Fruit fly (Drosophila melanogaster) whole organism, prepupa: ENCODE measurements around the gene CG16781.

Source experiments
- Blimp-1 ChIP-seq: fragments of 200-800 bp; sonication (Bioruptor generic); optimal IDR thresholded peaks from 3 replicates; lab custom pipeline; 2017; ENCODE audit warnings: missing biosample characterization, missing genetic modification characterization, mild to moderate bottlenecking, moderate library complexity, missing genetic modification reagents
- CG10631 ChIP-seq: fragments of 200-800 bp; sonication (Bioruptor generic); optimal IDR thresholded peaks from 2 replicates; lab custom pipeline; 2016; ENCODE audit warnings: missing biosample characterization, missing genetic modification characterization
- CG10669 ChIP-seq: fragments of 200-800 bp; sonication (Bioruptor generic); optimal IDR thresholded peaks from 3 replicates; lab custom pipeline; 2018; ENCODE audit warnings: missing biosample characterization, mild to moderate bottlenecking, missing genetic modification characterization, moderate library complexity
- CG11294 ChIP-seq: fragments of 200-800 bp; sonication (Bioruptor generic); IDR thresholded peaks from 2 replicates; pipeline ENCODE4 v1.3.6; 2022; ENCODE audit warnings: missing biosample characterization, missing genetic modification characterization
- CG11762 ChIP-seq: fragments of 200-800 bp; sonication (Bioruptor generic); optimal IDR thresholded peaks from 3 replicates; lab custom pipeline; 2016; ENCODE audit warnings: missing biosample characterization, missing genetic modification characterization; ENCODE audit not compliant: insufficient read depth
- CG11902 ChIP-seq: fragments of 200-800 bp; sonication (Bioruptor generic); optimal IDR thresholded peaks from 3 replicates; lab custom pipeline; 2016; ENCODE audit warnings: missing biosample characterization, missing genetic modification characterization
- CG15336 ChIP-seq: fragments of 200-800 bp; sonication (Bioruptor generic); IDR thresholded peaks from 2 replicates; pipeline ENCODE4 v1.3.6; 2022; ENCODE audit warnings: missing biosample characterization, missing genetic modification characterization
- CG1621 ChIP-seq: fragments of 200-800 bp; sonication (Bioruptor generic); optimal IDR thresholded peaks from 3 replicates; lab custom pipeline; 2018; ENCODE audit warnings: missing biosample characterization, mild to moderate bottlenecking, missing genetic modification characterization
- CG3032 ChIP-seq: fragments of 200-800 bp; optimal IDR thresholded peaks from 2 replicates; lab custom pipeline; 2019; ENCODE audit warnings: missing biosample characterization, mild to moderate bottlenecking, missing genetic modification characterization, moderate library complexity
- CG34406 ChIP-seq: fragments of 200-800 bp; sonication (Bioruptor generic); optimal IDR thresholded peaks from 3 replicates; lab custom pipeline; 2016; ENCODE audit warnings: missing biosample characterization, missing genetic modification characterization
- CG3919 ChIP-seq: fragments of 200-800 bp; sonication (Bioruptor generic); optimal IDR thresholded peaks from 3 replicates; lab custom pipeline; 2016; ENCODE audit warnings: missing biosample characterization, missing genetic modification characterization
- CG4318 ChIP-seq: fragments of 200-800 bp; sonication (Bioruptor generic); optimal IDR thresholded peaks from 3 replicates; lab custom pipeline; 2017; ENCODE audit warnings: missing biosample characterization, mild to moderate bottlenecking, missing genetic modification characterization
- CG6163 ChIP-seq: fragments of 200-800 bp; sonication (Bioruptor generic); IDR thresholded peaks from 3 replicates; pipeline ENCODE4 v1.3.6; 2022; ENCODE audit warnings: missing biosample characterization, missing genetic modification characterization
- CG6276 ChIP-seq: fragments of 200-800 bp; sonication (Bioruptor generic); optimal IDR thresholded peaks from 2 replicates; lab custom pipeline; 2017; ENCODE audit warnings: missing biosample characterization, mild to moderate bottlenecking, missing genetic modification characterization
- CG6792 ChIP-seq: fragments of 200-800 bp; sonication (Bioruptor generic); optimal IDR thresholded peaks from 3 replicates; lab custom pipeline; 2016; ENCODE audit warnings: missing biosample characterization, missing genetic modification characterization
- CG6808 ChIP-seq: fragments of 200-800 bp; sonication (Bioruptor generic); optimal IDR thresholded peaks from 3 replicates; lab custom pipeline; 2017; ENCODE audit warnings: missing biosample characterization, missing genetic modification characterization, mild to moderate bottlenecking, moderate library complexity, missing genetic modification reagents
- CG7368 ChIP-seq: fragments of 200-800 bp; sonication (Bioruptor generic); optimal IDR thresholded peaks from 3 replicates; lab custom pipeline; 2016; ENCODE audit warnings: missing biosample characterization, missing genetic modification characterization
- CG8319 ChIP-seq: fragments of 200-800 bp; sonication (Bioruptor generic); optimal IDR thresholded peaks from 3 replicates; lab custom pipeline; 2016; ENCODE audit warnings: missing biosample characterization, missing genetic modification characterization
- Eip75B ChIP-seq: fragments of 200-800 bp; sonication (Bioruptor generic); optimal IDR thresholded peaks from 3 replicates; lab custom pipeline; 2016; ENCODE audit warnings: missing biosample characterization, missing genetic modification characterization
- Eip78C ChIP-seq: fragments of 200-800 bp; sonication (Bioruptor generic); peaks from one replicate; lab custom pipeline; 2016; ENCODE audit warnings: missing biosample characterization, missing genetic modification characterization
- Eip93F ChIP-seq: fragments of 200-800 bp; sonication (Bioruptor generic); optimal IDR thresholded peaks from 2 replicates; lab custom pipeline; 2016; ENCODE audit warnings: missing biosample characterization, mild to moderate bottlenecking, missing genetic modification characterization
- Ets21C ChIP-seq: fragments of 200-800 bp; sonication (Bioruptor generic); optimal IDR thresholded peaks from 3 replicates; lab custom pipeline; 2016; ENCODE audit warnings: missing biosample characterization, missing genetic modification characterization
- Gug ChIP-seq: fragments of 200-800 bp; sonication (Bioruptor generic); IDR thresholded peaks from 2 replicates; pipeline ENCODE4 v1.3.6; 2022; ENCODE audit warnings: missing biosample characterization, missing genetic modification characterization
- Hr39 ChIP-seq: fragments of 200-800 bp; sonication (Bioruptor generic); optimal IDR thresholded peaks from 2 replicates; lab custom pipeline; 2016; ENCODE audit warnings: missing biosample characterization, missing genetic modification characterization
- Lpt ChIP-seq: fragments of 200-800 bp; sonication (Bioruptor generic); optimal IDR thresholded peaks from 3 replicates; lab custom pipeline; 2016; ENCODE audit warnings: missing biosample characterization, missing genetic modification characterization
- OdsH ChIP-seq: fragments of 200-800 bp; sonication (Bioruptor generic); optimal IDR thresholded peaks from 3 replicates; lab custom pipeline; 2016; ENCODE audit warnings: missing biosample characterization, missing genetic modification characterization
- Sox14 ChIP-seq: fragments of 200-800 bp; sonication (Bioruptor generic); optimal IDR thresholded peaks from 3 replicates; lab custom pipeline; 2016; ENCODE audit warnings: missing biosample characterization, missing genetic modification characterization
- Sox15 ChIP-seq: fragments of 200-800 bp; sonication (Bioruptor generic); optimal IDR thresholded peaks from 3 replicates; lab custom pipeline; 2016; ENCODE audit warnings: missing biosample characterization, missing genetic modification characterization
- achi ChIP-seq: fragments of 200-800 bp; sonication (Bioruptor generic); optimal IDR thresholded peaks from 3 replicates; lab custom pipeline; 2016; ENCODE audit warnings: missing biosample characterization, missing genetic modification characterization
- acj6 ChIP-seq: fragments of 200-800 bp; sonication (Bioruptor generic); optimal IDR thresholded peaks from 3 replicates; lab custom pipeline; 2016; ENCODE audit warnings: missing biosample characterization, missing genetic modification characterization
- cyc ChIP-seq: fragments of 200-800 bp; sonication (Bioruptor generic); optimal IDR thresholded peaks from 3 replicates; lab custom pipeline; 2016; ENCODE audit warnings: missing biosample characterization, missing genetic modification characterization
- dac ChIP-seq: fragments of 200-800 bp; sonication (Bioruptor generic); optimal IDR thresholded peaks from 2 replicates; lab custom pipeline; 2017; ENCODE audit warnings: missing biosample characterization, mild to moderate bottlenecking, missing genetic modification characterization
- dsx ChIP-seq: fragments of 200-800 bp; optimal IDR thresholded peaks from 3 replicates; lab custom pipeline; 2019; ENCODE audit warnings: missing biosample characterization, mild to moderate bottlenecking, missing genetic modification characterization, moderate library complexity; ENCODE audit not compliant: poor library complexity, severe bottlenecking
- esn ChIP-seq: fragments of 200-800 bp; sonication (Bioruptor generic); optimal IDR thresholded peaks from 2 replicates; lab custom pipeline; 2016; ENCODE audit warnings: missing biosample characterization, mild to moderate bottlenecking, missing genetic modification characterization, moderate library complexity
- fd59A ChIP-seq: fragments of 200-800 bp; sonication (Bioruptor generic); optimal IDR thresholded peaks from 2 replicates; lab custom pipeline; 2017; ENCODE audit warnings: missing biosample characterization, mild to moderate bottlenecking, missing genetic modification characterization, missing genetic modification reagents
- fd85E ChIP-seq: fragments of 200-800 bp; sonication (Bioruptor generic); optimal IDR thresholded peaks from 3 replicates; lab custom pipeline; 2016; ENCODE audit warnings: missing biosample characterization, missing genetic modification characterization
- lz ChIP-seq: fragments of 200-800 bp; sonication (Bioruptor generic); optimal IDR thresholded peaks from 3 replicates; lab custom pipeline; 2016; ENCODE audit warnings: missing biosample characterization, missing genetic modification characterization
- net ChIP-seq: fragments of 200-800 bp; sonication (Bioruptor generic); optimal IDR thresholded peaks from 3 replicates; lab custom pipeline; 2016; ENCODE audit warnings: missing biosample characterization, missing genetic modification characterization
- pdm3 ChIP-seq: fragments of 200-800 bp; sonication (Bioruptor generic); optimal IDR thresholded peaks from 3 replicates; lab custom pipeline; 2016; ENCODE audit warnings: missing biosample characterization, missing genetic modification characterization
- spab ChIP-seq: fragments of 200-800 bp; sonication (Bioruptor generic); optimal IDR thresholded peaks from 2 replicates; lab custom pipeline; 2017; ENCODE audit warnings: missing biosample characterization, mild to moderate bottlenecking, missing genetic modification characterization, missing genetic modification reagents
- svp ChIP-seq: fragments of 200-800 bp; sonication (Bioruptor generic); peaks from one replicate; lab custom pipeline; 2016; ENCODE audit warnings: missing biosample characterization, missing genetic modification characterization
- topi ChIP-seq: fragments of 200-800 bp; sonication (Bioruptor generic); optimal IDR thresholded peaks from 3 replicates; lab custom pipeline; 2016; ENCODE audit warnings: missing biosample characterization, missing genetic modification characterization
- vri ChIP-seq: fragments of 200-800 bp; sonication (Bioruptor generic); optimal IDR thresholded peaks from 3 replicates; lab custom pipeline; 2016; ENCODE audit warnings: missing biosample characterization, mild to moderate bottlenecking, missing genetic modification characterization

CG16781 gene

dm6 chrX:3476009-3476408, 12.2 kb upstream of the CG16781 start (continued):
- TF ChIP-seq CG10669 (GFP tag; lab: Kevin White, UChicago) (peak; percentile 66), Ets21C (GFP tag; lab: Kevin White, UChicago) (peak; percentile 53), spab (GFP tag; lab: Kevin White, UChicago) (peak; percentile 59), achi (peak; percentile 82), CG7368 (GFP tag; lab: Kevin White, UChicago) (peak; percentile 58), pdm3 (peak; percentile 79), fd59A (GFP tag; lab: Kevin White, UChicago) (peak; percentile 50), Lpt (GFP tag; lab: Kevin White, UChicago) (peak; percentile 63), CG3919 (GFP tag; lab: Kevin White, UChicago) (peak; percentile 82), net (GFP tag; lab: Kevin White, UChicago) (peak; percentile 72), CG11294 (GFP tag; lab: Robert Waterston, UW) (peak; percentile 49; the same call in 1 of the 2 replicates), esn (GFP tag; lab: Kevin White, UChicago) (peak; percentile 83), CG4318 (GFP tag; lab: Kevin White, UChicago) (peak; percentile 70), CG6808 (GFP tag; lab: Kevin White, UChicago) (peak; percentile 53), Sox15 (GFP tag; lab: Kevin White, UChicago) (peak; percentile 50), Sox14 (GFP tag; lab: Kevin White, UChicago) (peak; percentile 75), CG3032 (tag; lab: Kevin White, UChicago) (peak; percentile 66), vri (GFP tag; lab: Kevin White, UChicago) (peak; percentile 31), CG34406 (peak; percentile 69), CG11762 (GFP tag; lab: Kevin White, UChicago) (peak; percentile 64), CG10631 (GFP tag; lab: Kevin White, UChicago) (peak; percentile 75)

DNA sequence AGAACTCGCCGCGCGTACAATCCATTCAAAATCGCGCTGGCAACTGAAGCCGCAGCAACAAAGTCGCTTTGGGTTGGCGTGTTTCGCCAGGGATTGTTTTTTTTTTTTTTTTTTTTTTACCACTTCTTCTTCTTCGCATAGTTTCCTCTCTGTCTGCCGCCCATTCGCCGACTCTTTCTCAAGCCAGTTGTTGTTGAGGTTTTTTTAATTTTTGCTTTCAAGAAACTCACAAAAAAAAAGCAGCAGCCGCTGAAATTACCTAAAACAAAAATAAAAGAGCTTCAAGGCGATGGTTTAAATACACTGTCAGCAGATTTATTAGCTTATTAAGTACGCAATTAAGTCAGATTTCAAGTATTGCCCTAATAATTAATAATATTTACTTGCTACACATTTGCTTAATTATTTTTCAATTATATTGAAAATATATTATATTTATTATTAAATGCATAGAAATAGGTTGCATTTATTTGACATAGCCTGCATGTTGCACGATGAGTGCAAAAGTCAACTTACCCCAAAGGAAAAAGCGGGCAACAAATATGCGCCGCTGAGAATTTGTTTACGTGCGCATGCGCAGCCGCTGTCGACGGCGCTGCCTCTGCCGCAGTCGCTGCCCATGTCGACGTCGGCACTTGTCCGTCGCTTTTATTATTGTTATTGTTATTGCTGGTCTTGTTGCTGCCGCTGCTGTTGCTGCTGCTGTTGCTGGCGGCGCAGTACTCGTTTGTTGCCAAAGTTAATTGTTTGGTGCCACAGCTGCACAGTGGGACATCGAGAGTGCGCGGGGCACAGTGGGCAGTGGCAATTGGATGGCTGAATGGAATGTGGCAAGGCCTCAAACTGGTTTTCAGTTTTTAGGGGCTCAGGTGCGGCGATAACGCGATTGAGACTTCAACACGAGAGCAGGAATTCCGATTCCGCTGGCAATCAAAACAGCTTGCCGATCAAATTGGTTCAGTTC, 10.9 kb upstream of the CG16781 start, which contains the start of gene CG12206:
Gene CG12206, minus strand, starts transcription at position 49 of the 964 bp plus-strand sequence.
- TF ChIP-seq OdsH (peak; percentile 54), CG11902 (peak; percentile 42), Hr39 (GFP tag; lab: Kevin White, UChicago) (no peak), svp (peak; percentile 72), CG34406 (peak; percentile 83), CG10669 (GFP tag; lab: Kevin White, UChicago) (peak; percentile 92), achi (peak; percentile 71), acj6 (GFP tag; lab: Kevin White, UChicago) (peak; percentile 57), CG11762 (GFP tag; lab: Kevin White, UChicago) (peak; percentile 63), dac (GFP tag; lab: Kevin White, UChicago) (peak; percentile 30), topi (GFP tag; lab: Kevin White, UChicago) (peak; percentile 34), Eip75B (GFP tag; lab: Kevin White, UChicago) (peak; percentile 50), Lpt (GFP tag; lab: Kevin White, UChicago) (peak; percentile 66), vri (GFP tag; lab: Kevin White, UChicago) (peak; percentile 37), CG7368 (GFP tag; lab: Kevin White, UChicago) (peak; percentile 41), CG3919 (GFP tag; lab: Kevin White, UChicago) (peak; percentile 57), CG6163 (GFP tag; lab: Robert Waterston, UW) (peak; percentile 87), esn (GFP tag; lab: Kevin White, UChicago) (peak; percentile 59), spab (GFP tag; lab: Kevin White, UChicago) (peak; percentile 88), pdm3 (peak; percentile 72), lz (peak; percentile 21), Gug (GFP tag; lab: Robert Waterston, UW) (peak; percentile 32; the same call in 1 of the 2 replicates), Ets21C (GFP tag; lab: Kevin White, UChicago) (no peak), dsx (GFP tag; lab: Kevin White, UChicago) (peak; percentile 99), Eip78C (GFP tag; lab: Kevin White, UChicago) (peak; percentile 89), CG6276 (peak; percentile 83), CG3032 (tag; lab: Kevin White, UChicago) (peak; percentile 90), Sox15 (GFP tag; lab: Kevin White, UChicago) (peak; percentile 64), Sox14 (GFP tag; lab: Kevin White, UChicago) (no peak), CG6792 (peak; percentile 63), cyc (peak; percentile 8), Eip93F (GFP tag; lab: Kevin White, UChicago) (no peak), CG11294 (GFP tag; lab: Robert Waterston, UW) (no peak), CG1621 (tag; lab: Kevin White, UChicago) (peak; percentile 82), Blimp-1 (GFP tag; lab: Kevin White, UChicago) (peak; percentile 66), CG15336 (GFP tag; lab: Robert Waterston, UW) (peak; percentile 66), CG8319 (peak; percentile 58), fd59A (GFP tag; lab: Kevin White, UChicago) (peak; percentile 69), fd85E (no peak)
